Worm (Caenorhabditis elegans) whole organism, L1 larva: Measurements from ENCODE around the gene C16C8.4.
A peak's percentile ranks its signal among the peaks of the same experiment; 100 is the strongest.

Source experiments
- C34B4.2 ChIP-seq: sonication (generic microtip); optimal IDR thresholded peaks from 2 replicates; lab custom pipeline; 2017; ENCODE audit warnings: mild to moderate bottlenecking, missing genetic modification characterization, missing compliant biosample characterization
- aha-1 ChIP-seq: fragments of 150-350 bp; optimal IDR thresholded peaks from 2 replicates; lab custom pipeline; 2014; ENCODE audit warnings: missing biosample characterization, missing genetic modification characterization
- ama-1 ChIP-seq: fragments of 150-350 bp; optimal IDR thresholded peaks from 2 replicates; lab custom pipeline; 2014
- blmp-1 ChIP-seq: fragments of 150-350 bp; optimal IDR thresholded peaks from 2 replicates; lab custom pipeline; 2014; ENCODE audit warnings: missing biosample characterization, missing genetic modification characterization
- ceh-88 ChIP-seq: fragments of 200-800 bp; sonication (Bioruptor generic); IDR thresholded peaks from 2 replicates; pipeline ENCODE4 v1.3.6; 2022; ENCODE audit warnings: missing genetic modification characterization, missing compliant biosample characterization
- ces-1 ChIP-seq: fragments of 150-350 bp; optimal IDR thresholded peaks from 2 replicates; lab custom pipeline; 2014; ENCODE audit warnings: missing biosample characterization, missing genetic modification reagents, missing genetic modification characterization
- dsc-1 ChIP-seq: sonication (generic microtip); optimal IDR thresholded peaks from 2 replicates; lab custom pipeline; 2016; ENCODE audit warnings: mild to moderate bottlenecking, missing genetic modification characterization, missing compliant biosample characterization
- efl-1 ChIP-seq, 4 experiments: fragments of 150-350 bp; optimal IDR thresholded peaks in 3 of 4; peaks in 1 of 4; 1 replicate in 1 of 4; 2 replicates in 3 of 4; lab custom pipeline; 2014; ENCODE audit warnings: missing biosample characterization in 2 of 4, missing genetic modification characterization in 2 of 4, missing genetic modification reagents in 2 of 4
- efl-3 ChIP-seq: fragments of 200-800 bp; sonication (Bioruptor generic); optimal IDR thresholded peaks from 2 replicates; lab custom pipeline; 2018; ENCODE audit warnings: mild to moderate bottlenecking, missing genetic modification characterization, missing compliant biosample characterization
- egl-13 ChIP-seq: sonication (generic microtip); optimal IDR thresholded peaks from 2 replicates; lab custom pipeline; 2016; ENCODE audit warnings: missing genotype, missing genetic modification reagents, missing genetic modification characterization, missing compliant biosample characterization
- elt-2 ChIP-seq: sonication (generic microtip); optimal IDR thresholded peaks from 2 replicates; lab custom pipeline; 2016; ENCODE audit warnings: missing genetic modification characterization, mild to moderate bottlenecking, inconsistent platforms, missing compliant biosample characterization, missing genetic modification reagents
- ets-5 ChIP-seq: fragments of 200-800 bp; sonication (Bioruptor generic); IDR thresholded peaks from 2 replicates; pipeline ENCODE4 v1.3.6; 2022; ENCODE audit warnings: missing genetic modification characterization, missing compliant biosample characterization
- fkh-4 ChIP-seq: sonication (generic microtip); optimal IDR thresholded peaks from 2 replicates; lab custom pipeline; 2016; ENCODE audit warnings: missing compliant biosample characterization, missing genetic modification characterization, borderline replicate concordance
- fkh-8 ChIP-seq: sonication (generic microtip); optimal IDR thresholded peaks from 2 replicates; lab custom pipeline; 2016; ENCODE audit warnings: mild to moderate bottlenecking, missing genetic modification characterization, missing compliant biosample characterization
- grh-1 ChIP-seq: fragments of 200-800 bp; sonication (Bioruptor generic); IDR thresholded peaks from 2 replicates; pipeline ENCODE4 v1.3.6; 2022; ENCODE audit warnings: missing genetic modification reagents, missing genetic modification characterization, missing compliant biosample characterization
- hlh-4 ChIP-seq: sonication (generic microtip); optimal IDR thresholded peaks from 2 replicates; lab custom pipeline; 2016; ENCODE audit warnings: mild to moderate bottlenecking, missing genetic modification characterization, missing compliant biosample characterization
- isw-1 ChIP-seq: fragments of 200-800 bp; sonication (Bioruptor generic); IDR thresholded peaks from 2 replicates; pipeline ENCODE4 v1.3.6; 2022; ENCODE audit warnings: missing genetic modification characterization, missing compliant biosample characterization
- lin-13 ChIP-seq: fragments of 150-350 bp; optimal IDR thresholded peaks from 2 replicates; lab custom pipeline; 2014; ENCODE audit warnings: missing biosample characterization, missing genetic modification reagents, missing genetic modification characterization
- lin-14 ChIP-seq: fragments of 200-800 bp; sonication (Bioruptor generic); optimal IDR thresholded peaks from 2 replicates; lab custom pipeline; 2018; ENCODE audit warnings: mild to moderate bottlenecking, missing genetic modification characterization, moderate library complexity, missing compliant biosample characterization
- lin-15B ChIP-seq: fragments of 150-350 bp; sonication (generic microtip); optimal IDR thresholded peaks from 3 replicates; lab custom pipeline; 2014; ENCODE audit warnings: missing biosample characterization, missing genetic modification characterization
- lin-39 ChIP-seq: fragments of 150-350 bp; optimal IDR thresholded peaks from 2 replicates; lab custom pipeline; 2014; ENCODE audit warnings: missing biosample characterization, missing genetic modification reagents, missing genetic modification characterization
- lir-3 ChIP-seq: sonication (generic microtip); optimal IDR thresholded peaks from 2 replicates; lab custom pipeline; 2016; ENCODE audit warnings: mild to moderate bottlenecking, missing genetic modification characterization, moderate library complexity, missing compliant biosample characterization; ENCODE audit not compliant: poor library complexity
- mab-9 ChIP-seq: fragments of 200-800 bp; sonication (Bioruptor generic); IDR thresholded peaks from 2 replicates; pipeline ENCODE4 v1.3.6; 2022; ENCODE audit warnings: missing genetic modification reagents, missing genetic modification characterization, missing compliant biosample characterization
- mdl-1 ChIP-seq, 2 experiments: fragments of 150-350 bp; optimal IDR thresholded peaks; 2 replicates each; lab custom pipeline; 2014 to 2017; ENCODE audit warnings: missing biosample characterization in 2 of 2, missing genetic modification characterization in 2 of 2, inconsistent platforms in 1 of 2
- nhr-12 ChIP-seq: sonication (generic microtip); optimal IDR thresholded peaks from 2 replicates; lab custom pipeline; 2017; ENCODE audit warnings: missing biosample characterization, missing genetic modification characterization
- nhr-20 ChIP-seq: sonication (generic microtip); optimal IDR thresholded peaks from 2 replicates; lab custom pipeline; 2016; ENCODE audit warnings: mild to moderate bottlenecking, missing genetic modification characterization, missing compliant biosample characterization
- nhr-237 ChIP-seq: fragments of 150-350 bp; optimal IDR thresholded peaks from 2 replicates; lab custom pipeline; 2014; ENCODE audit warnings: missing biosample characterization, missing genetic modification characterization
- nhr-28 ChIP-seq: fragments of 150-350 bp; optimal IDR thresholded peaks from 2 replicates; lab custom pipeline; 2014; ENCODE audit warnings: missing biosample characterization, missing genetic modification characterization
- nhr-47 ChIP-seq: sonication (generic microtip); optimal IDR thresholded peaks from 2 replicates; lab custom pipeline; 2016; ENCODE audit warnings: mild to moderate bottlenecking, missing genetic modification characterization, moderate library complexity, missing compliant biosample characterization
- nhr-85 ChIP-seq: sonication (generic microtip); peaks from one replicate; lab custom pipeline; 2016; ENCODE audit warnings: missing genetic modification characterization, inconsistent platforms, missing compliant biosample characterization
- pag-3 ChIP-seq: sonication (generic microtip); optimal IDR thresholded peaks from 2 replicates; lab custom pipeline; 2017; ENCODE audit warnings: missing genetic modification characterization, mild to moderate bottlenecking, missing compliant biosample characterization, antibody characterized with exemption, borderline replicate concordance; ENCODE audit not compliant: insufficient read depth
- pax-3 ChIP-seq: fragments of 200-800 bp; sonication (Bioruptor generic); optimal IDR thresholded peaks from 2 replicates; lab custom pipeline; 2018; ENCODE audit warnings: mild to moderate bottlenecking, missing genetic modification characterization, moderate library complexity, missing compliant biosample characterization
- skn-1 ChIP-seq: fragments of 150-350 bp; optimal IDR thresholded peaks from 2 replicates; lab custom pipeline; 2014; ENCODE audit warnings: missing biosample characterization, missing genetic modification characterization
- snu-23 ChIP-seq: sonication (generic microtip); optimal IDR thresholded peaks from 2 replicates; lab custom pipeline; 2016; ENCODE audit warnings: missing genetic modification characterization, missing compliant biosample characterization
- sup-37 ChIP-seq: fragments of 200-800 bp; sonication (Bioruptor generic); optimal IDR thresholded peaks from 2 replicates; lab custom pipeline; 2018; ENCODE audit warnings: mild to moderate bottlenecking, missing genetic modification characterization, missing compliant biosample characterization
- swsn-7 ChIP-seq: sonication (generic microtip); optimal IDR thresholded peaks from 2 replicates; lab custom pipeline; 2016; ENCODE audit warnings: missing genetic modification characterization, missing compliant biosample characterization
- tbx-2 ChIP-seq: sonication (generic microtip); optimal IDR thresholded peaks from 2 replicates; lab custom pipeline; 2016; ENCODE audit warnings: missing genetic modification characterization, missing compliant biosample characterization
- tlp-1 ChIP-seq: fragments of 150-350 bp; optimal IDR thresholded peaks from 2 replicates; lab custom pipeline; 2014; ENCODE audit warnings: missing biosample characterization, missing genetic modification characterization
- unc-86 ChIP-seq: sonication (generic microtip); optimal IDR thresholded peaks from 2 replicates; lab custom pipeline; 2016; ENCODE audit warnings: missing genetic modification characterization, missing compliant biosample characterization
- vab-15 ChIP-seq: sonication (generic microtip); optimal IDR thresholded peaks from 2 replicates; lab custom pipeline; 2017; ENCODE audit warnings: missing genotype, mild to moderate bottlenecking, missing genetic modification characterization, missing compliant biosample characterization
- xbp-1 ChIP-seq: sonication (generic microtip); optimal IDR thresholded peaks from 2 replicates; lab custom pipeline; 2016; ENCODE audit warnings: missing genetic modification characterization, missing compliant biosample characterization
- zag-1 ChIP-seq: fragments of 150-350 bp; optimal IDR thresholded peaks from 2 replicates; lab custom pipeline; 2014; ENCODE audit warnings: missing biosample characterization, missing genetic modification characterization
- ztf-11 ChIP-seq, 2 experiments: sonication (generic microtip); optimal IDR thresholded peaks; 2 replicates each; lab custom pipeline; 2016 to 2017; ENCODE audit warnings: missing genetic modification characterization in 2 of 2, missing biosample characterization in 1 of 2, missing compliant biosample characterization in 1 of 2
- ztf-4 ChIP-seq: fragments of 150-350 bp; optimal IDR thresholded peaks from 2 replicates; lab custom pipeline; 2014; ENCODE audit warnings: missing biosample characterization, missing genetic modification characterization

The C16C8.4 gene

DNA sequence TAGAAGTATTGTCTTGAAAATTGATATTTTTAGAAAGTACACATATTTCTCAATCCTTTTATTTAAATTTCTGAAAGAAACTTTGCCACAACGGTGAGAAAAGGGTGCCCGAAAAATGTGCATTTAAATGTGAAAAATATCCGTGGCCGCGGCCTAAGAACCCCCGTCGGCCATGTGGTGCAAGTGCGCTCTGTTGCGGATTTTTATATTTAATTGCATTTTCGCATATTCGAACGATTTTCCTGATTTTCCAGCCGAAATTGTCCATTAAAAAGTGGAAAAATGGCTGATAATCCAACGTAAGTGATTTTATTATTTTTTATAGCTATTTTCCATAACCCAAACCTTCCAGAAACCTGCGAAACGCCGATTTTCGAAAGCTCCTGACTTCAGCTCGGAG, 38.1 kb upstream of the C16C8.4 start, which contains the start of gene smu-2 (continued):
- TF ChIP-seq fkh-4 (tag; lab: Kevin White, UChicago): peak; percentile 82
- TF ChIP-seq aha-1 (tag; lab: Kevin White, UChicago): no peak
- TF ChIP-seq lir-3: peak; percentile 87
- peak in 1 of 2 experiments; percentile 77 for TF ChIP-seq ztf-11 (tag; optimal IDR thresholded peaks at IDR 0.05; lab: Kevin White, UChicago)
- TF ChIP-seq ets-5: no peak
- TF ChIP-seq nhr-47 (tag; lab: Kevin White, UChicago): no peak
- no peak for TF ChIP-seq swsn-7 (tag; lab: Kevin White, UChicago)
- no peak for TF ChIP-seq zag-1 (tag; lab: Kevin White, UChicago)
- no peak for TF ChIP-seq dsc-1
- TF ChIP-seq sup-37 (GFP tag; lab: Kevin White, UChicago): no peak
- peak; percentile 68 for TF ChIP-seq isw-1 (GFP tag; lab: Robert Waterston, UW)
- TF ChIP-seq lin-14 (GFP tag; lab: Kevin White, UChicago): no peak
- peak; percentile 68 for TF ChIP-seq vab-15 (tag; lab: Kevin White, UChicago)
- TF ChIP-seq lin-39 (tag; lab: Kevin White, UChicago): peak; percentile 1
- TF ChIP-seq skn-1: peak; percentile 37
- TF ChIP-seq fkh-8: peak; percentile 65
- peak; percentile 49 for TF ChIP-seq unc-86 (tag; lab: Kevin White, UChicago)
- peak; percentile 48 for TF ChIP-seq elt-2 (tag; lab: Kevin White, UChicago)
- no peak for TF ChIP-seq efl-3 (GFP tag; lab: Kevin White, UChicago)
- no peak for TF ChIP-seq blmp-1 (tag; lab: Kevin White, UChicago)
- no peak for TF ChIP-seq nhr-28 (tag; lab: Kevin White, UChicago)
- TF ChIP-seq mdl-1 (tag; optimal IDR thresholded peaks at IDR 0.05; lab: Kevin White, UChicago): no peak
- peak; percentile 28 for TF ChIP-seq lin-13 (GFP tag; lab: Kevin White, UChicago)
- no peak for TF ChIP-seq nhr-12 (tag; lab: Kevin White, UChicago)
- no peak for TF ChIP-seq ceh-88 (GFP tag; lab: Robert Waterston, UW)
- TF ChIP-seq tlp-1 (tag; lab: Kevin White, UChicago): no peak
- peak; percentile 56 for TF ChIP-seq nhr-20 (tag; lab: Kevin White, UChicago)
- TF ChIP-seq hlh-4 (tag; lab: Kevin White, UChicago): no peak
- no peak for TF ChIP-seq pag-3 (tag; lab: Kevin White, UChicago)
- peak; percentile 39 for TF ChIP-seq nhr-237 (tag; lab: Kevin White, UChicago)
- peak; percentile 71 for TF ChIP-seq tbx-2 (tag; lab: Kevin White, UChicago)
- no peak for TF ChIP-seq grh-1 (GFP tag; lab: Robert Waterston, UW)
- TF ChIP-seq ztf-4 (tag; lab: Kevin White, UChicago): no peak
- peak; percentile 62 for TF ChIP-seq pax-3
- TF ChIP-seq ces-1 (GFP tag; lab: Kevin White, UChicago): peak; percentile 70
- TF ChIP-seq ama-1: no peak
- peak; percentile 88 for TF ChIP-seq lin-15B
- peak; percentile 71 to 73 for TF ChIP-seq efl-1 (optimal IDR thresholded peaks at IDR 0.05; lab: Kevin White, UChicago)
- peak; percentile 71 to 96 for TF ChIP-seq efl-1 (GFP tag; optimal IDR thresholded peaks at IDR 0.05 in 1 of 2; lab: Kevin White, UChicago)
- peak; percentile 25 for TF ChIP-seq egl-13
- no peak for TF ChIP-seq C34B4.2 (tag; lab: Kevin White, UChicago)
- TF ChIP-seq xbp-1: peak; percentile 62
- peak; percentile 54 for TF ChIP-seq mab-9 (GFP tag; lab: Robert Waterston, UW)
- peak; percentile 83 for TF ChIP-seq nhr-85 (tag; lab: Kevin White, UChicago)
- TF ChIP-seq snu-23 (GFP tag; lab: Kevin White, UChicago): no peak
